Worm (Caenorhabditis elegans): ENCODE results near the gene trpp-9.

trpp-9 gene

ce11 chrX:11605766-11606490 lies 42.2 kb downstream of the trpp-9 start (continued):
- peak; percentile 93 for TF ChIP-seq T26A8.4 (GFP tag; IDR thresholded peaks at IDR 0.05)
- peak; percentile 96 for TF ChIP-seq nhr-102 (tag; optimal IDR thresholded peaks at IDR 0.05)
- TF ChIP-seq madf-5 (GFP tag; IDR thresholded peaks at IDR 0.05) = 0 out of 4 replicates have a peak, but pooled peaks of 1 of the 2 experiments have one; percentile 36
- TF ChIP-seq nhr-76 (tag; optimal IDR thresholded peaks at IDR 0.05) = no peak
- TF ChIP-seq lim-7 (GFP tag; IDR thresholded peaks at IDR 0.05) = peak; percentile 48
- peak; percentile 41 for TF ChIP-seq ceh-28 (tag; optimal IDR thresholded peaks at IDR 0.05)
- peak; percentile 76 for TF ChIP-seq set-16 (GFP tag; IDR thresholded peaks at IDR 0.05)
- peak; percentile 90 for TF ChIP-seq T20F7.1 (GFP tag; optimal IDR thresholded peaks at IDR 0.05)
- peak; percentile 74 to 86 for TF ChIP-seq lsy-2 (tag; optimal IDR thresholded peaks at IDR 0.05)
- peak; percentile 75 for TF ChIP-seq madf-9 (GFP tag; conservative IDR thresholded peaks at IDR 0.05)
- no peak for TF ChIP-seq dmd-8 (GFP tag; IDR thresholded peaks at IDR 0.05)
- no peak for TF ChIP-seq nhr-41 (GFP tag; IDR thresholded peaks at IDR 0.05)
- peak; percentile 83 for TF ChIP-seq nhr-10 (tag; optimal IDR thresholded peaks at IDR 0.05)
- no peak for TF ChIP-seq unc-130 (GFP tag; optimal IDR thresholded peaks at IDR 0.05)
- peak; percentile 92 for TF ChIP-seq lin-29 (GFP tag; IDR thresholded peaks at IDR 0.05)
- peak; percentile 66 for TF ChIP-seq ceh-32 (tag; optimal IDR thresholded peaks at IDR 0.05; ENCODE audit: poor library complexity)
- TF ChIP-seq Y5F2A.4 (GFP tag; optimal IDR thresholded peaks at IDR 0.05) = peak; percentile 54
- TF ChIP-seq nhr-25 (tag; optimal IDR thresholded peaks at IDR 0.05; ENCODE audit: borderline replicate concordance, insufficient read depth) = peak; percentile 94
- TF ChIP-seq ZK337.2 (GFP tag; IDR thresholded peaks at IDR 0.05) = no peak
- TF ChIP-seq hlh-11 (tag; optimal IDR thresholded peaks at IDR 0.05) = peak; percentile 98
- TF ChIP-seq unc-39 (tag; optimal IDR thresholded peaks at IDR 0.05) = no peak
- peak; percentile 98 for TF ChIP-seq aha-1 (tag)
- no peak for TF ChIP-seq zip-11 (GFP tag; IDR thresholded peaks at IDR 0.05)
- TF ChIP-seq tra-1 (GFP tag; IDR thresholded peaks at IDR 0.05) = peak; percentile 96
- peak; percentile 65 for TF ChIP-seq nhr-11 (tag; optimal IDR thresholded peaks at IDR 0.05)
- TF ChIP-seq lin-13 (GFP tag; optimal IDR thresholded peaks at IDR 0.05) = peak; percentile 61
- no peak for TF ChIP-seq F44E2.7 (GFP tag; IDR thresholded peaks at IDR 0.05)
- TF ChIP-seq zfp-3 (GFP tag; conservative IDR thresholded peaks at IDR 0.05) = peak; percentile 93
- TF ChIP-seq nhr-6 (tag; optimal IDR thresholded peaks at IDR 0.05) = peak; percentile 84
- peak; percentile 74 for TF ChIP-seq jun-1 (tag; optimal IDR thresholded peaks at IDR 0.05)
- peak; percentile 44 for TF ChIP-seq attf-4 (tag; optimal IDR thresholded peaks at IDR 0.05)
- TF ChIP-seq gei-8 (GFP tag; optimal IDR thresholded peaks at IDR 0.05) = peak; percentile 94
- TF ChIP-seq duxl-1 (tag; optimal IDR thresholded peaks at IDR 0.05; ENCODE audit: poor library complexity) = peak; percentile 80
- no peak for TF ChIP-seq nhr-111 (GFP tag; optimal IDR thresholded peaks at IDR 0.05)
- TF ChIP-seq ceh-82 (tag; optimal IDR thresholded peaks at IDR 0.05) = no peak
- peak; percentile 83 for TF ChIP-seq dmd-6 (GFP tag; IDR thresholded peaks at IDR 0.05)
- peak; percentile 76 to 97 for TF ChIP-seq unc-62 (GFP tag; optimal IDR thresholded peaks at IDR 0.05 in 1 of 2)
- TF ChIP-seq unc-62 (tag; optimal IDR thresholded peaks at IDR 0.05) = no peak
- no peak for TF ChIP-seq F49E8.2 (tag; optimal IDR thresholded peaks at IDR 0.05; ENCODE audit: borderline replicate concordance)
- TF ChIP-seq Y48G9A.11 (GFP tag; IDR thresholded peaks at IDR 0.05) = peak; percentile 54; the same call in 1 of the 2 replicates
- TF ChIP-seq lin-15B (tag; optimal IDR thresholded peaks at IDR 0.05) = peak; percentile 61
- no peak for TF ChIP-seq F26F4.8 (GFP tag; conservative IDR thresholded peaks at IDR 0.05)
- peak; percentile 91 for TF ChIP-seq nhr-77 (tag; optimal IDR thresholded peaks at IDR 0.05)
- TF ChIP-seq daf-8 (GFP tag; IDR thresholded peaks at IDR 0.05) = peak; percentile 91
- no peak for TF ChIP-seq ama-1 (optimal IDR thresholded peaks at IDR 0.05)
- TF ChIP-seq ztf-11 (tag; optimal IDR thresholded peaks at IDR 0.05) = no peak
- TF ChIP-seq nhr-48 (tag; optimal IDR thresholded peaks at IDR 0.05) = peak; percentile 94
- TF ChIP-seq skn-1 (tag; optimal IDR thresholded peaks at IDR 0.05) = no peak
- peak; percentile 97 for TF ChIP-seq mep-1 (tag; optimal IDR thresholded peaks at IDR 0.05)
- peak; percentile 8 to 79 for TF ChIP-seq ZK546.5 (tag; optimal IDR thresholded peaks at IDR 0.05)
- peak; percentile 82 for TF ChIP-seq zag-1 (tag; optimal IDR thresholded peaks at IDR 0.05)
